Fruit fly (Drosophila melanogaster) Kc167 (cell line): Measurements from ENCODE around the gene PGRP-SA.
"Not testable (repeated sequence)": the region's sequence is repeated elsewhere in the genome, so short reads cannot be mapped to it uniquely, and the experiment has no call there.

Experiments used
- Myc ChIP-seq: fragments of >200 bp; optimal IDR thresholded peaks from 2 replicates; lab custom pipeline; 2017; ENCODE audit warnings: missing external identifiers
- Sin3A ChIP-seq: fragments of >200 bp; optimal IDR thresholded peaks from 2 replicates; lab custom pipeline; 2018; ENCODE audit warnings: missing external identifiers
- h ChIP-seq: fragments of >200 bp; optimal IDR thresholded peaks from 3 replicates; lab custom pipeline; 2018; ENCODE audit warnings: missing external identifiers
- insv ChIP-seq: fragments of >200 bp; optimal IDR thresholded peaks from 3 replicates; lab custom pipeline; 2018; ENCODE audit warnings: missing external identifiers
- psq ChIP-seq: fragments of >200 bp; optimal IDR thresholded peaks from 2 replicates; lab custom pipeline; 2017; ENCODE audit warnings: missing external identifiers
- ttk ChIP-seq: sonication (Bioruptor generic); optimal IDR thresholded peaks from 2 replicates; lab custom pipeline; 2017; ENCODE audit warnings: missing external identifiers

PGRP-SA gene

DNA sequence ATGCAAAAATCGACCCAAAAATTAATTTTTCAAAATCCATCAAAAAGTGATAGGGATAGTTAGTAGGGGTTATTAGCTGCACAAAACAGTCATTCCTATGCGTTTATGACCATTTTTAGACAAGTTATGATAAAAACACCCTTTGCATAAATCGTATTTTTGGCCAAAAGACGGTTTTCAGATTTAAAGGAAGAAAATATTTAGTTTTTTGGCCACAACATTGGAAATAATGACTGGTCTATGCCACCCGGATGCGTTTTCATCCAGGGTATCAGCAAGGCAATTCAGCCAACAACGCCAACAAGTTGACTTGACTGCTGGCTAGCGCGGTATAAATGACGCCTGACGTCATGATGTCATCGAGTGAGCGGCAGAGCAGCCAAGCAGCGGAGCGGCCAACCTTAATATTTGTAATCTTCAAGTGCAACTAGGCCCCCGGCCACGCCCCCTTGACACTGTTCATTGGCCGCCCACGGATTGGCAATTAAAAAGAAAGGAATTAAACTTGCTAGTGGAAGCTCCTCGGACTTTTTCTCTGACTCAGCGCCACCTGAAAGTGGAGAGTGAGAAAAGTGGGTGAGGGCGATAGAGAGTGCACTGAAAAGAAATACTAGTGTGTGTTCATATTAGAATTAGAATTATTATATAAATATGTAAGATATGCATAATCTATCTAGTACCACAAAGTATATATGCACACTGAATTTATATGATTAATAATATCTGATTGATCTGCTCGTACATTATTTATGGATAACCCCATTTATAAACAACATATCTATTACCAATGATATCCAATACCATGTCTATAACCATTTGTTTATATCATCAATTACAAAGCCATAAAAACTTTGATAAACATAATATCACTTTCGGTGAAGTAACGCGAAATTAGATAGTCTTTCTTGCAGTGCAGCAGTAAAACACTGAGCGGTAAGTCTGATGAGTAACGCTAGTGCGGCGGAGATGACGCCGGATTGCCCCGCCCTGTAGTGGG, 1.4 kb upstream of the PGRP-SA start:
- TF ChIP-seq insv (lab: Kevin White, UChicago) (no peak), h (no peak)

DNA sequence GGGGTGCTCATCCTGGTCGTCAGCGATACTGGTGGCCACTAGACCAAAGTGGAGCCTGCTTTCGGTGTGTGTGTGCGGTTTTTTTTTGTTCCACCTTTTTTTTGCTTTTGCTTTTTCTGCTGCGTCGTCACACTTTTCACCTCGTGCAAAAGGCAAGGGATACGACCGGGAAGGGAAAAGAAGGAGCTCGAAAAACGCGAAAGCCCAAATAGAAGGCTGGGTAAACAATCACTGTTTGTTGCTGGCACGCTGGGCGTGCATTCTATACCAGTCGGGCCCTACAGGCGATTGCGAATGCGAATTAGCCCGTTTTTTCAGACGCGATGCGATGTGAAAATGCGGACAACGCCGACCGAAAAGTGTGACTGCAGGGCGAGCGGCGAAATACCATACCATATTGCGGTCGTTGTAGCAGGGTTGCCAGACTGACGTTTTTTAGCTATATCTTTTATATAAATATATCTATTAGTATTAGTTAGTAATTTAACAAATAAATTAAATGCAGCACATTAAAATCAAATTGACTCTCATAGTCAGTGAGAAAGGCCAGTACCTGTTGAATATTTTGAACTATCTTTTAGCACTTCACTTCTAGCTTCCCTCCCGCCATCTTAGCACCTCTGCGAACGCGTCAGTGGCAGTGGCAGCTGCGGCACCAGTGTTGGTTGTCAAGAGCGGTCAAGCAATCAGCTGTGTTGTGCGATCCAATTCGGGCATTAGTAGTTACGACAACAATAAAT, 8.7 kb downstream of the PGRP-SA start, which contains the start of the genes Polr2A and CG11699:
Gene Polr2A, minus strand, starts transcription at position 371 of the 740 bp plus-strand sequence.
Gene CG11699, plus strand, starts transcription at position 666 of the 740 bp plus-strand sequence.
- TF ChIP-seq h (no peak), Myc (lab: Kevin White, UChicago) (no peak), insv (lab: Kevin White, UChicago) (no peak), ttk (lab: Kevin White, UChicago) (no peak), Sin3A (no peak), psq (no peak)

dm6 chrX:11572270-11572914, 10.9 kb downstream of the PGRP-SA start, which contains the start of the genes Kmn1 and Reepl1:
Gene Kmn1, minus strand, starts transcription at chrX:11572442.
Gene Reepl1, plus strand, starts transcription at chrX:11572707.
- no peak for TF ChIP-seq h
- no peak for TF ChIP-seq Myc (lab: Kevin White, UChicago)
- TF ChIP-seq ttk (lab: Kevin White, UChicago): no peak
- TF ChIP-seq psq: no peak
- no peak for TF ChIP-seq insv (lab: Kevin White, UChicago)
- TF ChIP-seq Sin3A: no peak

DNA sequence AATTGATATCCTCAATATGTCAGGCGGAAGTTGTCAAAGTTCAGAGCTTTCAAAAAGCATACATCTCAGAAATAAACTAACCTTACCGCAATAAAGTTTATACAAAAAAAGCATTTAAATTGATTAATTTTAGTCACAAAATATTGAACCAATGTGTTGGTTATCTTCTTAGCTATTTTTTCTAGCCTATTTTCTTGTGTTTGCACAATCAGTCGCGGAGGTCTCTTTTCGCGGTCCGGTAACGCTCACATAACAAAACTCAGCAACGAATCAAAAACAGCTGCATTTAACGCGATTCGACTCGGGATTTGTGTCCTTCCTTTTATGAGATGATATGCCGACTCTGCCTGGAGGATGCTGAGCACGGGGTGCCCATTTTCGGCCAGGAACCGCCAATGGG, 12.1 kb downstream of the PGRP-SA start, which contains the start of gene CG11696:
Gene CG11696, plus strand, starts transcription at position 203 of the 400 bp plus-strand sequence.
- no peak for TF ChIP-seq h
- TF ChIP-seq ttk (lab: Kevin White, UChicago): no peak
- no peak for TF ChIP-seq Sin3A
- no peak for TF ChIP-seq psq
- TF ChIP-seq insv (lab: Kevin White, UChicago): no peak
- TF ChIP-seq Myc (lab: Kevin White, UChicago): no peak

DNA sequence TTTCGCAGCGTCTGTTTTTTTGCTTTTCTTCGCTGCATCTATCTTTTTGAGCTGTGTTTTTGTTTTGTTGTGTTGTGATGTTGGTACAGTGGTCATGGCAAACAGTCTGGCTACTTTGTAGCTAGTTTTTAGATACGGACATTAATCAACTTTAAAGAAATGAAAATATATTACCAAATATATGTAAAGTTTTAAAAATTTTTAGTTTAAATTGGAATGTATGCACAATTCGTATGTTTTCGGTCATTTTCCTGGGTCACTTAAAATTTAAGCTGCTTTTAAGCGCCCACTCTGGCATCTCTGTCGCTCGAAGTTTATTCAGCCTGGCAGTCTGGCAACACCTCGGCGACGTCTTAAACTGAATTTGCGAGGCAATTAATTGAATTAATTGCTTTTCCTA, 15.1 kb downstream of the PGRP-SA start, which contains the start of gene CG11695:
Gene CG11695, plus strand, starts transcription at position 344 of the 400 bp plus-strand sequence.
- TF ChIP-seq insv (lab: Kevin White, UChicago): no peak
- no peak for TF ChIP-seq Sin3A
- no peak for TF ChIP-seq psq
- no peak for TF ChIP-seq h
- no peak for TF ChIP-seq ttk (lab: Kevin White, UChicago)

DNA sequence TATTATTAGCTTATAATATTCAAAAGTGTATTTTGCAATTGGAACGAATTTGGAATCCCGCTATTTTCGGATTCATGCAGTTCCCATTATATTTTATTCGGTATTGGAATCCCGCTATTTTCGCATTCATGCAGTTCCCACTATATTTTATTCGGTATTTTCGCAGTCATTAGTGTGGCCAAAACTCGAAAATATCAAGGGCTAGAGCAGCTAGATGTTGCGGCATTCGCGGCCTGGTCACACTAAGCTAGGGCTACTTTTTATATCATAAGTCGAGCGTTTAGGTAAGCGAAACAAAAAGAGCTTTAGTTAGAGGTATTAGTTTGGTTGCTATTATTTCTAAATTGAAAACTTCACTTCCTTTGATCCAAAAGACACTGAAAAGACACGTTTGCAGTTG, 17.4 kb downstream of the PGRP-SA start:
- TF ChIP-seq Myc (lab: Kevin White, UChicago) (no peak), insv (lab: Kevin White, UChicago) (no peak), ttk (lab: Kevin White, UChicago) (no peak), h (no peak), psq (no peak), Sin3A (no peak)

dm6 chrX:11580200-11580840, 18.9 kb downstream of the PGRP-SA start, which contains the start of gene nod:
Gene nod, plus strand, starts transcription at chrX:11580772.
- no peak for TF ChIP-seq insv (lab: Kevin White, UChicago)
- TF ChIP-seq psq: no peak
- TF ChIP-seq h: no peak
- no peak for TF ChIP-seq ttk (lab: Kevin White, UChicago)
- TF ChIP-seq Myc (lab: Kevin White, UChicago): no peak
- no peak for TF ChIP-seq Sin3A

dm6 chrX:11584075-11584474, 22.6 kb downstream of the PGRP-SA start, which contains the start of gene pkm:
Gene pkm, minus strand, starts transcription at chrX:11584175.
- TF ChIP-seq psq (no peak), h (no peak), Myc (lab: Kevin White, UChicago) (no peak), Sin3A (no peak), ttk (lab: Kevin White, UChicago) (no peak), insv (lab: Kevin White, UChicago) (no peak)

- not testable (repeated sequence) for TF ChIP-seq Sin3A; ttk (lab: Kevin White, UChicago); insv (lab: Kevin White, UChicago)
Measured at dm6 chrX:11599589-11599988, 38.1 kb downstream of the PGRP-SA start, which contains the start of gene rho-4. Gene rho-4, plus strand, starts transcription at chrX:11599838.

- TF ChIP-seq Myc (lab: Kevin White, UChicago) (no peak), insv (lab: Kevin White, UChicago) (no peak), psq (no peak), ttk (lab: Kevin White, UChicago) (no peak)
Measured at dm6 chrX:11600795-11601358, 39.4 kb downstream of the PGRP-SA start.

DNA sequence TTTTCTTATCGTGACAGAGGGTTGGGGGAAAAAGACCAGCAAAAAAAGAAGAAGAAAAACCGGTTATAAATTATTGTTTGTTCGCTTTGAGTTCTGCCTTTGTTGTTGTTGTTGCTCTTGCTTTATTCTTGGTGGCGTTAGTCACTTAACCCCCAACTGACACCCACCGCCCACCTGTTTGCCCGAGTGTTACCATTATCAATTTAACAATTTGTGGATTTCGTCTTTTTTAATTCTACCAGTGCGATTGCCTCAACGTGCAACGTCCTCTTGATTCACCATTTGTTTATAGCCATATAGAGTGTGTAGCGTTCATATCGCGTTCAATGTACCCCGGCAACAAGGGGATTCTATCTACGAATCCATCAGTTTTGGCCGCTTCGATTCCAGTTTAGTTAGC, 40.0 kb downstream of the PGRP-SA start:
- no peak for TF ChIP-seq ttk (lab: Kevin White, UChicago)
